Comparison of ENCODE assay signal across 2 worm cellular contexts in the genomic region with DNA sequence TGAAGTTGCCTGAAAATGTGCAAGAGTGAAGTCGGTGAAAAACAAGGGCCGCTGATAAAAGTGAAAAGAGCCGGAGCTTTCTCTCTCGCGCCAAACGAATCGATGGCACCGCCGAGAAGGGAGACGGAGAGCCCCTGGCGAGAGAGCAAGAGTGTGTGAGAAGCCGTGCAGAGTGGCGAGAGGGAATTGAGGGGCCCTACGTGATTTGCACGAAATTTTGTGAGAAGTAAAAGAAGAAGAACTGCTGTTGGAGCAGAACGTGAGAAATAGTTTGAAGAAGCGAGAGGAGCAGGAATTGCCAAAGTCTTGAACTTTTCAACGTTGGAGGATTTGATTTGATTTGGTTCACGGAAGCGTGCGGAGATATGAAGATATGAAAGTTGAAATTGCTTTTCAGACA.
TF ChIP-seq lines count a peak whose summit lies in the region.

aldo-1 (minus strand) TSS at position 9 of the 400 bp plus-strand sequence.

TF ChIP-seq in whole organism, L1 larva, 84 proteins besides CTCF, POLR2A, EP300 and RAD21 (continued from another document):
- TF ChIP-seq nhr-84 (tag; optimal IDR thresholded peaks at IDR 0.05; lab: Kevin White, UChicago) (no peak), F16B12.6 (tag; optimal IDR thresholded peaks at IDR 0.05; lab: Kevin White, UChicago) (no peak), snpc-4 (tag; optimal IDR thresholded peaks at IDR 0.05; lab: Kevin White, UChicago) (no peak), efl-1 (optimal IDR thresholded peaks at IDR 0.05; lab: Kevin White, UChicago) (peak; percentile 13 to 14), efl-1 (GFP tag; optimal IDR thresholded peaks at IDR 0.05 in 1 of 2; lab: Kevin White, UChicago) (peak; percentile 3 to 68), nhr-19 (GFP tag; conservative IDR thresholded peaks at IDR 0.05; lab: Robert Waterston, UW) (peak; percentile 36; the same call in 1 of the 2 replicates), nhr-71 (tag; optimal IDR thresholded peaks at IDR 0.05; lab: Kevin White, UChicago) (peak; percentile 65), isw-1 (GFP tag; IDR thresholded peaks at IDR 0.05; lab: Robert Waterston, UW) (0 out of 2 replicates have a peak, but pooled peaks have one; percentile 7), fkh-10 (GFP tag; optimal IDR thresholded peaks at IDR 0.05; lab: Kevin White, UChicago) (peak; percentile 53)

TF ChIP-seq in whole organism, L4 larva, 104 proteins besides CTCF, POLR2A, EP300 and RAD21 (continued from another document):
- no peak for TF ChIP-seq F26F4.8 (GFP tag; conservative IDR thresholded peaks at IDR 0.05; lab: Robert Waterston, UW)
- no peak for TF ChIP-seq aly-2 (tag; optimal IDR thresholded peaks at IDR 0.05; lab: Kevin White, UChicago)
- TF ChIP-seq arid-1 (GFP tag; conservative IDR thresholded peaks at IDR 0.05; lab: Robert Waterston, UW) = 0 out of 2 replicates have a peak, but pooled peaks have one; percentile 19
- TF ChIP-seq lin-39 (tag; optimal IDR thresholded peaks at IDR 0.05; lab: Kevin White, UChicago) = no peak
- no peak for TF ChIP-seq egl-43 (GFP tag; IDR thresholded peaks at IDR 0.05; lab: Robert Waterston, UW)
- no peak for TF ChIP-seq unc-130 (GFP tag; optimal IDR thresholded peaks at IDR 0.05; lab: Kevin White, UChicago)
- no peak for TF ChIP-seq daf-12 (tag; optimal IDR thresholded peaks at IDR 0.05; lab: Kevin White, UChicago)
- no peak for TF ChIP-seq lin-1 (GFP tag; IDR thresholded peaks at IDR 0.05; lab: Robert Waterston, UW)
- TF ChIP-seq attf-4 (tag; optimal IDR thresholded peaks at IDR 0.05; lab: Kevin White, UChicago) = no peak
